Fruit fly (Drosophila melanogaster): ENCODE measurements around the gene CG34296.

CG34296 gene

dm6 chr3R:29765267-29766095 lies 43.1 kb downstream of the CG34296 start, which contains the start of gene kay:
TSS of gene kay (plus strand) at chr3R:29765995.
- TF ChIP-seq CG13204 (GFP tag; optimal IDR thresholded peaks at IDR 0.05) (peak; percentile 7), CG4496 (GFP tag; IDR thresholded peaks at IDR 0.05) (peak; percentile 42; the same call in 2 of the 3 replicates), rn (GFP tag; IDR thresholded peaks at IDR 0.05) (no peak)

dm6 chr3R:29767236-29767635 lies 44.9 kb downstream of the CG34296 start:
- TF ChIP-seq CG14655 (GFP tag; optimal IDR thresholded peaks at IDR 0.05), result no peak
- TF ChIP-seq CG34367 (tag; optimal IDR thresholded peaks at IDR 0.05), result no peak
- no peak for TF ChIP-seq Ets98B (GFP tag; IDR thresholded peaks at IDR 0.05)
- no peak for TF ChIP-seq CG13204 (GFP tag; optimal IDR thresholded peaks at IDR 0.05)
- no peak for TF ChIP-seq Pif1B (GFP tag; optimal IDR thresholded peaks at IDR 0.05)
- TF ChIP-seq CG8301 (tag; optimal IDR thresholded peaks at IDR 0.05), result no peak
- no peak for TF ChIP-seq CG32121 (GFP tag; IDR thresholded peaks at IDR 0.05)
- TF ChIP-seq CG4496 (GFP tag; IDR thresholded peaks at IDR 0.05), result no peak
- TF ChIP-seq CG9948 (tag; optimal IDR thresholded peaks at IDR 0.05), result no peak
- no peak for TF ChIP-seq EcR (GFP tag; optimal IDR thresholded peaks at IDR 0.05)
- no peak for TF ChIP-seq fd96Ca (GFP tag; IDR thresholded peaks at IDR 0.05)
- TF ChIP-seq CG15710 (tag; optimal IDR thresholded peaks at IDR 0.05), result no peak
- TF ChIP-seq Snoo (tag; optimal IDR thresholded peaks at IDR 0.05), result no peak
- TF ChIP-seq CG17806 (tag; optimal IDR thresholded peaks at IDR 0.05), result no peak
- TF ChIP-seq D1 (tag; optimal IDR thresholded peaks at IDR 0.05), result no peak
- TF ChIP-seq CG12605 (GFP tag; IDR thresholded peaks at IDR 0.05), result no peak
- no peak for TF ChIP-seq CG8159 (tag; optimal IDR thresholded peaks at IDR 0.05)
- no peak for TF ChIP-seq rn (GFP tag; IDR thresholded peaks at IDR 0.05)
- TF ChIP-seq CG10348 (GFP tag; IDR thresholded peaks at IDR 0.05), result no peak
- no peak for TF ChIP-seq Pif1A (GFP tag; optimal IDR thresholded peaks at IDR 0.05)

- TF ChIP-seq CG14655 (GFP tag; optimal IDR thresholded peaks at IDR 0.05) (no peak), CG15710 (tag; optimal IDR thresholded peaks at IDR 0.05) (no peak), Snoo (tag; optimal IDR thresholded peaks at IDR 0.05) (no peak), CG8159 (tag; optimal IDR thresholded peaks at IDR 0.05) (no peak)
These were observed 48.6 kb downstream of the CG34296 start for dm6 chr3R:29770930-29771329.

- TF ChIP-seq fd96Ca (GFP tag; IDR thresholded peaks at IDR 0.05) (0 out of 3 replicates have a peak, but pooled peaks have one; percentile 37), CG8159 (tag; optimal IDR thresholded peaks at IDR 0.05) (no peak), CG12605 (GFP tag; IDR thresholded peaks at IDR 0.05) (peak; percentile 49), EcR (GFP tag; optimal IDR thresholded peaks at IDR 0.05) (peak; percentile 83)
These were observed 49.3 kb downstream of the CG34296 start for dm6 chr3R:29771645-29772089.

dm6 chr3R:29772090-29772794 lies 49.9 kb downstream of the CG34296 start:
- TF ChIP-seq CG14655 (GFP tag; optimal IDR thresholded peaks at IDR 0.05) (peak; percentile 73), Ets98B (GFP tag; IDR thresholded peaks at IDR 0.05) (0 out of 2 replicates have a peak, but pooled peaks have one; percentile 37), Snoo (tag; optimal IDR thresholded peaks at IDR 0.05) (peak; percentile 23), EcR (GFP tag; optimal IDR thresholded peaks at IDR 0.05) (no peak), CG12605 (GFP tag; IDR thresholded peaks at IDR 0.05) (no peak), CG10348 (GFP tag; IDR thresholded peaks at IDR 0.05) (no peak), CG15710 (tag; optimal IDR thresholded peaks at IDR 0.05) (peak; percentile 13), CG9948 (tag; optimal IDR thresholded peaks at IDR 0.05) (peak; percentile 32), CG32121 (GFP tag; IDR thresholded peaks at IDR 0.05) (no peak), CG34367 (tag; optimal IDR thresholded peaks at IDR 0.05) (no peak), CG8301 (tag; optimal IDR thresholded peaks at IDR 0.05) (peak; percentile 32), Pif1A (GFP tag; optimal IDR thresholded peaks at IDR 0.05) (no peak), CG17806 (tag; optimal IDR thresholded peaks at IDR 0.05) (no peak), rn (GFP tag; IDR thresholded peaks at IDR 0.05) (no peak), CG4496 (GFP tag; IDR thresholded peaks at IDR 0.05) (peak; percentile 35; the same call in 1 of the 3 replicates), fd96Ca (GFP tag; IDR thresholded peaks at IDR 0.05) (no peak), CG13204 (GFP tag; optimal IDR thresholded peaks at IDR 0.05) (no peak), CG8159 (tag; optimal IDR thresholded peaks at IDR 0.05) (peak; percentile 67), D1 (tag; optimal IDR thresholded peaks at IDR 0.05) (no peak), Pif1B (GFP tag; optimal IDR thresholded peaks at IDR 0.05) (no peak), gl (tag; optimal IDR thresholded peaks at IDR 0.05) (no peak)
